Fruit fly (Drosophila melanogaster) whole organism, adult: ENCODE measurements around the gene how.
A peak's percentile ranks its signal among the peaks of the same experiment; 100 is the strongest.

Source experiments
- CG11617 ChIP-seq: fragments of 200-800 bp; sonication (Bioruptor generic); optimal IDR thresholded peaks from 2 replicates; lab custom pipeline; 2017; ENCODE audit warnings: mild to moderate bottlenecking, missing biosample characterization, missing genetic modification reagents, missing genetic modification characterization
- CG33017 ChIP-seq: fragments of 200-800 bp; sonication (Bioruptor generic); optimal IDR thresholded peaks from 2 replicates; lab custom pipeline; 2018; ENCODE audit warnings: missing biosample characterization, mild to moderate bottlenecking, missing genetic modification characterization, moderate library complexity
- CG5204 ChIP-seq: fragments of 200-800 bp; sonication (Bioruptor generic); optimal IDR thresholded peaks from 2 replicates; lab custom pipeline; 2016; ENCODE audit warnings: missing biosample characterization, missing genetic modification characterization
- CG7045 ChIP-seq: fragments of 200-800 bp; sonication (Bioruptor generic); optimal IDR thresholded peaks from 2 replicates; lab custom pipeline; 2017; ENCODE audit warnings: missing biosample characterization, mild to moderate bottlenecking, missing genetic modification characterization
- CG7101 ChIP-seq: fragments of 200-800 bp; sonication (Bioruptor generic); optimal IDR thresholded peaks from 2 replicates; lab custom pipeline; 2018; ENCODE audit warnings: missing biosample characterization, mild to moderate bottlenecking, missing genetic modification characterization, moderate library complexity
- Clk ChIP-seq: fragments of 200-800 bp; sonication (Bioruptor generic); optimal IDR thresholded peaks from 2 replicates; lab custom pipeline; 2017; ENCODE audit warnings: missing biosample characterization, missing genetic modification characterization
- Mnt ChIP-seq: fragments of 200-800 bp; sonication (Bioruptor generic); optimal IDR thresholded peaks from 2 replicates; lab custom pipeline; 2016; ENCODE audit warnings: missing biosample characterization, mild to moderate bottlenecking, missing genetic modification characterization
- cic ChIP-seq: fragments of 200-800 bp; sonication (Bioruptor generic); optimal IDR thresholded peaks from 2 replicates; lab custom pipeline; 2017; ENCODE audit warnings: missing biosample characterization, mild to moderate bottlenecking, missing genetic modification characterization, moderate library complexity
- kay ChIP-seq: fragments of 200-800 bp; sonication (Bioruptor generic); peaks from one replicate; lab custom pipeline; 2016; ENCODE audit warnings: missing biosample characterization, missing genetic modification characterization, borderline replicate concordance
- ovo ChIP-seq: fragments of 200-800 bp; sonication (Bioruptor generic); optimal IDR thresholded peaks from 2 replicates; lab custom pipeline; 2016; ENCODE audit warnings: missing biosample characterization, missing genetic modification characterization
- pad ChIP-seq: fragments of 200-800 bp; sonication (Bioruptor generic); optimal IDR thresholded peaks from 3 replicates; lab custom pipeline; 2017; ENCODE audit warnings: missing biosample characterization, missing genetic modification characterization, mild to moderate bottlenecking, moderate library complexity, missing genetic modification reagents
- tj ChIP-seq: fragments of 200-800 bp; sonication (Bioruptor generic); optimal IDR thresholded peaks from 3 replicates; lab custom pipeline; 2017; ENCODE audit warnings: missing biosample characterization, mild to moderate bottlenecking, missing genetic modification characterization, moderate library complexity
- toe ChIP-seq: fragments of 200-800 bp; sonication (Bioruptor generic); optimal IDR thresholded peaks from 2 replicates; lab custom pipeline; 2016; ENCODE audit warnings: missing biosample characterization, missing genetic modification characterization

DNA sequence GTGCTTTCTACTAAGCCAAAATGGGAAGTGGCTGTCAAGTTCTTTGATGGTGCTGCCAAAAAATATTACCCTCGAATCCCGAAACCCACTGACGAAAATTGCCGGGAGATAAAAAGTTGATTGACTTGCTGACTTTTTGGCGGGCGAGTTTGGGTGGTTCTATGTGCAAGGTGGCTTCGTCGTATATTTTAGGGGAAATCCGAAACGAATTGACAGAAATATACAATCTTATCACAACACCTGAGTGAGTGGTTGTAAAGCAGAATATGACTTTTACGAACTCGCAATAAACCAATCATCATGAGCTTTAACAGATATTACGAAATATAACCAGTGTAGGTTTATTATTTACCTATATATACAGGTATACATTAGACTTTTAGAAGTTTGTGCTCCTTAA, 38.5 kb upstream of the how start:
- TF ChIP-seq tj (GFP tag; lab: Kevin White, UChicago) (no peak), toe (no peak), ovo (no peak), CG11617 (GFP tag; lab: Kevin White, UChicago) (no peak), Clk (GFP tag; lab: Kevin White, UChicago) (no peak), CG5204 (no peak), CG7045 (no peak), cic (GFP tag; lab: Kevin White, UChicago) (no peak), CG33017 (peak; percentile 39), pad (GFP tag; lab: Kevin White, UChicago) (no peak), CG7101 (tag; lab: Kevin White, UChicago) (no peak), Mnt (GFP tag; lab: Kevin White, UChicago) (no peak), kay (GFP tag; lab: Kevin White, UChicago) (no peak)
